Worm (Caenorhabditis elegans): ENCODE results near the gene C30B5.6.

The C30B5.6 gene

DNA sequence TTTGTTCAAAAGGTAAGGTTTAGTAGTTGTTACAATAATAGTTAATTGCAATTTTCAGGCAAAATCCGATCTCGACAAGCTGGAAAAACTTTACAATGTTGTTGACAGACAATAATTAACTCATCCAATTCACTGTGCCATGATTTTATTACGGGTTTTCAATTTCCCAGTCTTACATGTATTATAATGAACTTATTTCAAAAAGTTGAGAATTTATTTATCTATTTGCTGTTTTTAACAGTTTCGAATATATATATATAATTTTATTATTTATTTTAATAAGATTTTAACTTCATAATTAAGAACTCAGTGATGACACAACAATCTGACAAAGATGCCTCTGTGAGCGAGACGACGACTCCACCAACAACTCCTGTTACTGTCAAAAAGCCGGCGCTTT lies 23.6 kb upstream of the C30B5.6 start, which contains the start of gene lelo-1:
lelo-1 (plus strand) TSS at position 301 of the 400 bp plus-strand sequence.
- TF ChIP-seq him-1 (tag; optimal IDR thresholded peaks at IDR 0.05) (no peak), W03F9.2 (tag; optimal IDR thresholded peaks at IDR 0.05) (no peak), dao-5 (tag; optimal IDR thresholded peaks at IDR 0.05) (no peak)

DNA sequence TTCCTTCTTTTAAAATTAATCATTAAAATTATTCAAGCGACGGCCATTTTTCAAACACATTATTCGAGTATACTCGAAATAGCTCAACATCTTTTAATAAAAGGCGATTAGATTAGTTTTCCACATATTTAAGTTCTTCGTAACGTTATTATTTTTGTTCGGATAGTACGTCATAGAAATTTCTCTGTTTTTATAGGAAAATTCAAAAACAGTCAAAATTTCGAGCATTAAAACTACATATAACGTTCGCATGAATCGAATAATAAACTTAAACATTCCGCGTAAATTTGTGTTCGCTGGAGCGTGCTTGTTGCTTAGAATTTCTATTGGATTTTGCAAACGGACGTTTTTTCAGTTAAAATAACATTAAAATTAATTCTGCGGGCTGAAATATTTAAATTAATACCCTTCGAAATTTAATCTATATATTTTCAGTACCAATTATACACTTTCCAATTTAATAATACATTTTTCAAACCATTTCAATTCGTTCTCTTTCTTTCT lies 22.8 kb upstream of the C30B5.6 start, which contains the start of gene blos-4:
blos-4 (plus strand) TSS at position 51 of the 504 bp plus-strand sequence.
- TF ChIP-seq dao-5 (tag; optimal IDR thresholded peaks at IDR 0.05), result no peak
- no peak for TF ChIP-seq W03F9.2 (tag; optimal IDR thresholded peaks at IDR 0.05)
- no peak for TF ChIP-seq him-1 (tag; optimal IDR thresholded peaks at IDR 0.05)

DNA sequence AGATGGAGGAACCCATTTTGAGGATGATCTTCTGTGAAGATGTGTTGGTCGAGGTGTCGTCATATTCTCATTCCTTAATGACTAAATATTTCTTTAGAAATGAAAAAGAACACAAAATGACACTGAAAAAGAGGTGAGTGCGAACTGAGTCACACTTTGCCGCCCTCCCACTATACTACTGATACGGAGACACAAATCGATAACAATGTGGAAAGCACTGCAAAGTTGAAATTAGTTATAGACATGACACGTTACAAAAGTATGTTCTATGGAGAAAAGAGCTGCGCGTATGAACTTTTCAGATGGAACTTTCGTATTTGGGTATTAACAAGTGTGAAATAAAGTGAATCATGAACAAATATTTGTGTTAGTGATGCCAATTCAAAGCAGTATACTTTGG lies 21.7 kb upstream of the C30B5.6 start, which contains the start of gene tat-4:
tat-4 (minus strand) TSS at position 117 of the 400 bp plus-strand sequence.
- TF ChIP-seq dao-5 (tag; optimal IDR thresholded peaks at IDR 0.05), result no peak
- no peak for TF ChIP-seq him-1 (tag; optimal IDR thresholded peaks at IDR 0.05)
- TF ChIP-seq W03F9.2 (tag; optimal IDR thresholded peaks at IDR 0.05), result no peak

DNA sequence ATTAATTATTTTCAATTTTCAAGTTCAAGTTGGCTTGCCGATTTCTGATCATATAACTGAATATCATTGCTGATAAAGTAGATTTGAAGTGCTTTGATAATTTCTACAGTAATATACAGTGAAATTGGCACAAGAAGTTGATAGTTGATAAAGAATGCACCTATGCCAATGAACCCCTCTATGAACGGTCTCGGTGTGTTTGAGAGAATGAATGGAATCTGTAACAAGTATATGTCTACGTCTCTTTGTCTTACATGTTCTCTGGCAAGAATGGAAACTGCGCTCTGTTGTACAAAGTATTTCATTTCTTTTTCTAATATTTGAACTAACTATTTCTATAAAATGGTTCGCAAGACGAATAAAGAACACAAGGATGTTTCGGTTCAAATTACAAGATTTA lies 19.3 kb upstream of the C30B5.6 start, which contains the start of gene T24H7.8:
T24H7.8 (plus strand) TSS at position 301 of the 400 bp plus-strand sequence.
- TF ChIP-seq W03F9.2 (tag; optimal IDR thresholded peaks at IDR 0.05) (no peak), dao-5 (tag; optimal IDR thresholded peaks at IDR 0.05) (no peak), him-1 (tag; optimal IDR thresholded peaks at IDR 0.05) (no peak)

DNA sequence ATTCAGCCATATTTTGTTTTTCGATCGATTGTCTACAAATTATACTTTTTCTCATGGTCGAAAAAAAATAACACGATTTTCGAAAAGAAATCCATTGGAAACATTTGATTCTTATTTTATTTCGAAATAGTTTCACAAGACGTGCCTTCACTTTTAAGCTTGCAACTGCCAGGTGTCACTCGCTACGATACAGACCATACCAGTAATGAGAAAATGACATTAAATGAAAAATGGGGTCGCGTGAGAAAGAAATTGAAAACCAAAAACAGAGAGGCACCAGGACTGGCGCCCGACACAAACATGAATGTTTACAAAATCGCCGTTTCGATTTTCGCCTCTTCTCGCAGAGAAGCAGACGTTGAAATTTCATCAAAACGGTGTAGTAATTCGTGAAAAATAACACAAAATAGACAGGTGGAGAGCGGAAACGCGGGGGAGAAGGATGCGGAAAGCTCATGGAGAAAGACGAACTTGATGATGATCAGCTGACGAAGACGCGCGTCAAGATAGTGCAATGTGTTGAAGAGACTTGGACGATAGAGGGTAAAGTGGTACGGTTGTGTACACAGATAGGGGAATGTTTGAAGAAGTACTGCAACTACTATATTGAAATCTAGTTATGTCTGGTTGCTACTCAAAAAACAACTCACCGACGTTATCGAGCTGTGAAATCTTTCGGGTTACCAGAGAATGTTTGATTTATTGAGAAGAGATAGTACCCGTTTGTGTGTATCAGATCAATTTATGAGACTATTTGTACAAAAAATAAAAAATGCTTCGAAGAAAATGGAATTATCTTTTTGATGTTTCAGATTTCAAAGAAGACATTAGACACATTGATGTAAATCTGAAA lies 13.9 kb upstream of the C30B5.6 start:
- no peak for TF ChIP-seq W03F9.2 (tag; optimal IDR thresholded peaks at IDR 0.05)
- no peak for TF ChIP-seq him-1 (tag; optimal IDR thresholded peaks at IDR 0.05)
- no peak for TF ChIP-seq dao-5 (tag; optimal IDR thresholded peaks at IDR 0.05)

DNA sequence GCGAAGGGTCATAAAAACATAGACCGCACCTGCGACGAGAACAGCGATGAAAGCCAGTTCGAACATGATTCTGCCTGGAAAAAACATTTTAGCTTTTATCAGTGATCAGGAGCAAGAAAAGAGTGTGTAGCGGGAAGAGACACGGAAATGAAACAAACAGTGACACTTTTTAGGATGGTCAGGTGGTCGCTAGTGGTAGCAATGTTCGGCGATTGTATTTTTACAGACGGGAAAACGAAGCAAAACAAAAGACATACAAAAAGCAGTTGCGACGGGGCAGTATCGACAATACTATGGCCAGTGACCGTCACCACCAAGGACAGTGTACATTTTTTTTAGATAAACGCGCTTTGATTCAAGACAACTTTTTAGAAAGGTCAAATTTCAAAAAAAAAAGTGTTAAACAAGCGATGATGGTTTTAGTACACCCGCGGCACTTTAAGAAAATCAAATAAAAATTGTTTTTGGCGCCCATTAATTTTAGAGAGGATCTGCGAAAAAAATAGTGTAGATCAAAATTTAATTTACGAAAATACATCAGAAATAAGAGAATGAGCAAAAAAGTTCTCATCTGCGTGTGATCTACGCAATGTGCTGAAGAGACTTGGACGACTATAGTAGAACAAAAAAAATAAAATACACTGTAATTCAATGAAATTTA lies 13.1 kb upstream of the C30B5.6 start, which contains the start of gene T24H7.9:
T24H7.9 (minus strand) TSS at position 74 of the 661 bp plus-strand sequence.
- TF ChIP-seq him-1 (tag; optimal IDR thresholded peaks at IDR 0.05) (no peak), W03F9.2 (tag; optimal IDR thresholded peaks at IDR 0.05) (no peak), dao-5 (tag; optimal IDR thresholded peaks at IDR 0.05) (no peak)

DNA sequence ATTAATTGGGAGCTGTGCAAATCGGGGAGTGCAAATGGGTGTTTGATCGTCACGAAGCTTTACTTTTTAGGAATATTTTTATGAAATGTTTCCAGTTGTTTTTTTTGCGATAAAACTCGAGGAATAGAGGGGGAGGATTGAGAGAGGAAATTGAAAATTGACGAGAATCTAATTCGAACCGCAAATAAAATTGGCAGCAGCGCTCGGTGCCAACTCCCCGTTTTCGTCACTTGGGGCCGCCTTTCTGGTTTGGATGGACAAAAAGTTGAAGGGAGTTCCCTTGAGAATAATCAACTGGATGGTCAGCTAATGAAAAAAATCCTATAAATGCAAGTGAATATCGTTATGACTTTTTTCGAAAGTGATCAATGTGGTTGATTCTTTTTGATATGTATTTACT lies 7.7 kb upstream of the C30B5.6 start:
- TF ChIP-seq him-1 (tag; optimal IDR thresholded peaks at IDR 0.05), result no peak
- TF ChIP-seq dao-5 (tag; optimal IDR thresholded peaks at IDR 0.05), result no peak
- TF ChIP-seq W03F9.2 (tag; optimal IDR thresholded peaks at IDR 0.05), result no peak

DNA sequence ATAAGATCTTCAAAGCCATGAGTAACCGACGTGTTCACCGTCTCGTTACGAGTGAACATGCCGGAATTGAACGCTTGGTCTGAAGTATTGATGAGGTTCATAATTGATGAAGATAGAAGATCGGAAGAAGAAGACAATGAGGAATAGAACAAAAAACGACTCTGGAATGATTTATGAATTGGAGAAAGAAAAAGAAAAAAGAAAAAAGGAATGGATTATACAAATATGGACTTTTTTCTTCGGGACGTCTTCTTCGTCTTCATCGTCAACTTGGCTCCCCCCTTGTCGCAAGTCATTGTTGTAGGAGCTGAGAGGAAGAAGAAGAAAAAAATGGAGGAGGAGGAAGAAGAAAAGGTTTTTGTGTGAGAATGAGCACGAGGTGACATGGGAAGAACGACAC lies 4.5 kb upstream of the C30B5.6 start, which contains the start of gene srsy-2:
srsy-2 (minus strand) TSS at position 101 of the 400 bp plus-strand sequence.
- no peak for TF ChIP-seq dao-5 (tag; optimal IDR thresholded peaks at IDR 0.05)
- no peak for TF ChIP-seq W03F9.2 (tag; optimal IDR thresholded peaks at IDR 0.05)
- no peak for TF ChIP-seq him-1 (tag; optimal IDR thresholded peaks at IDR 0.05)

DNA sequence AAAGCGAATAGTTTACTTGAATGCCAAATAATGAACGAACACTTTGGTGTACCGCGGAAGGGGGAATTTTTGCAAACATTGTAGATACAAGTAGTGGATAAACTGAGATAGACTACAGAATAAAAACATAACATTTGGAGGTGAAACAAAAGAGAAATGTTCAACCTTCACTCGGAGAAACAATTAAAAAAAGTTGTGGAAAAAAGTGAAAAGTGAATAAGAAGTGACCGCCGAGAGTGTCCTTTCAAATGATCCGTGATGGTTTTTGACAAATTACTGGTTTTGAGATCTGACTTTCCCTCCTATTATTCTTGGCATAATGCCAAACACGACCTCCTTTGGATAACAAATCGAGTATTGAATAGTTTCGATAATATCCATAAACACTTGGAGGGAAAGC lies 1.3 kb upstream of the C30B5.6 start:
- TF ChIP-seq W03F9.2 (tag; optimal IDR thresholded peaks at IDR 0.05) (no peak), dao-5 (tag; optimal IDR thresholded peaks at IDR 0.05) (no peak), him-1 (tag; optimal IDR thresholded peaks at IDR 0.05) (no peak)

DNA sequence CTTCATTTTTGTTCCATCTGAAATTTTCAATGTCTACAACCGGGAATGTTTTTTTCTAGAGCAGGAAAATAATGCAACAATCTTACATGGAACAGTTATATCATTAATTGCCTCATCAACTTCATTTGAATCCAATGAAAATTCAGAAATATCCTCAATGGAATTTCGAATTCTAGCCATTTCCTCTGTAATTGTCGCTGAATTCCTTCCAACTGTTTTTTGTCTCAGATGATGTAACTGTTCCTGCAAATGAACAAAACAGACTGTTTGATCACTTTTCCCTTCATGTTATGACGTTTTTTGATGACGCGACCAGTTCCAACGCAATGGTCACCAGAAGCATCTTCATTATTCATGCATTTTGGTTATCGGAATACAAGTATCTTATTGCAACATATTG lies 988 bp downstream of the C30B5.6 start:
- TF ChIP-seq him-1 (tag; optimal IDR thresholded peaks at IDR 0.05), result no peak
- no peak for TF ChIP-seq W03F9.2 (tag; optimal IDR thresholded peaks at IDR 0.05)
- TF ChIP-seq dao-5 (tag; optimal IDR thresholded peaks at IDR 0.05), result no peak

DNA sequence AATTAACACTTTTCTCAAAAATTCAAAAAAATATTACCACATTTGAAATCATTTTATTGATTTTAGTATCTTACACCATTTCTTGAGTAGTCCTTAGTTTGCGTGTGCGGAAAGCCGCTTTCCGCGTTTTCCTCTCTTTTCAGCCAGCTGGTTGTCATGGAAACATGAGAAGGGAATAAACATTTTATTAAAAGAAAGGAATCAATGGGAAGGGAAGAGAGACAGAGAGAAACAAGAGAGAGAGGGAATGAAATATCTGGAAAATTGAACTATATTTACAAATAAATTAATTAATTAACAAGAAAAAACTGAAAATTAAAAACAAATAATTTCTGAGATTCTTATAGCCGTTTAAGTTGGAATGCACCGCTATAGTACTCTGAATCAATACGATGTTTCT lies 3.1 kb downstream of the C30B5.6 start, which contains the start of gene mks-2:
mks-2 (minus strand) TSS at position 101 of the 400 bp plus-strand sequence.
- TF ChIP-seq W03F9.2 (tag; optimal IDR thresholded peaks at IDR 0.05) (no peak), dao-5 (tag; optimal IDR thresholded peaks at IDR 0.05) (no peak), him-1 (tag; optimal IDR thresholded peaks at IDR 0.05) (no peak)

DNA sequence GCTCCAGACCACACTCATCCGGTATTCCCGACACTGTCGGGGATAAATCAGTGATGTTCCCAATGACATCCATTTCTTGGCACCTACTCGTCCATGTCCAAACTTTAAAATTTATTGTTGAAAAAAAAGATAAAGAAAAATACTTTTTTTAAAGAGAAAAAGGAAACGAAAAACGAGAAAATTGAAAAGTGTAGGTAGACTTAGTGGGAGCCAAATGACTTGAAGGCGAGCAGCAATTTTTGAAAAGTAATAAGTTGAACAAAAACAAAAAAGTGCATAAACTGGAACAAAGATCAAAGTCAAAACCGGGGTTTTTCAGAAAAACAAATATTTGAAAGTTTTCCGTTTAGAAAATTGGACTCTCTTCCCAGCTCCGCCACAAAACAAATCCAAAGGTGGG lies 14.3 kb downstream of the C30B5.6 start, which contains the start of gene daf-37:
daf-37 (minus strand) TSS at position 101 of the 400 bp plus-strand sequence.
- TF ChIP-seq dao-5 (tag; optimal IDR thresholded peaks at IDR 0.05) (no peak), W03F9.2 (tag; optimal IDR thresholded peaks at IDR 0.05) (no peak), him-1 (tag; optimal IDR thresholded peaks at IDR 0.05) (no peak)

DNA sequence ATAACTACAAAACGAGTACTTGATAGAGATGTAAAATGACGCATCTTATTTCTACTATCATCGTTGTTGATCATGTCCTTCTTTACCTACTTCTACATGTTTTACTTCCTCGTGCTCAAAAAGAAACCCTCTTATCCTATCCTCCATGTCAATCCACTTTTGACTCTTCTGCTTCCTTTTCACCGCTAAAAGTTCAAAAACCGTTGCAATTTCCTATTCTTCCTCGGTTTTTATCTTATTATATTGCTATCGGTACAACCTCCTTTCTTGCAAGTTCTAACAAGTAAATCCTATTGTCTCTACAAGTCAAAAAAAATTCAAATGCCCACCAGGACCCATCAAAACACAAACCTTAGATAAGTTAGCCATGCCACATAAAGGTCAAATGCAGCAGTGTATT lies 15.2 kb downstream of the C30B5.6 start:
- TF ChIP-seq him-1 (tag; optimal IDR thresholded peaks at IDR 0.05) (no peak), dao-5 (tag; optimal IDR thresholded peaks at IDR 0.05) (no peak), W03F9.2 (tag; optimal IDR thresholded peaks at IDR 0.05) (no peak)

Measured in whole organism, L4/young adult.